Fruit fly (Drosophila melanogaster): ENCODE data around the gene CG9717.

CG9717 gene

DNA sequence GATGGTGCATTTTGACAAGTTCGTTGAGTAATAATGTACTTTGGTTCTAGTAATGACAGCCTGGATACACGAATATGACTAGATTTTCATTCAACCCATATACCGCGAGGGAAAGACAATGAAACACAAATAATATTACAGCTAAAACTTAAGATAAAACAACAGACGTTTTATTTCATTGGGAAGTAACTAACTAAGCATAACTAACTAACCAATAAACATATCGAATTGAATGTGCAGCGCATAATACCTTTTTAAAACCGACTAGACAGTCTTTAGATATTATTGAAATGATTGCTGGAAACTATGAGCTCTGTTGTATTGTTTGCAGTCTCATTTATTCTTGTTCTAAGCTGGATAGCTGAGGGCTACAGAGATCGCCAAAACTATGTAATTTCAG, 18.8 kb upstream of the CG9717 start, which contains the start of gene CG31016:
CG31016 (plus strand) TSS at position 301 of the 400 bp plus-strand sequence.
- TF ChIP-seq foxo (GFP tag; optimal IDR thresholded peaks at IDR 0.05): no peak
- no peak for TF ChIP-seq jim (GFP tag; optimal IDR thresholded peaks at IDR 0.05)
- TF ChIP-seq Hnf4 (GFP tag; optimal IDR thresholded peaks at IDR 0.05): no peak
- TF ChIP-seq Myc (optimal IDR thresholded peaks at IDR 0.05): no peak
- TF ChIP-seq brk (GFP tag; optimal IDR thresholded peaks at IDR 0.05): no peak
- TF ChIP-seq CG9705 (GFP tag; optimal IDR thresholded peaks at IDR 0.05): no peak
- no peak for TF ChIP-seq CrebA (GFP tag; optimal IDR thresholded peaks at IDR 0.05; ENCODE audit: borderline replicate concordance)
- no peak for TF ChIP-seq dsf (GFP tag; optimal IDR thresholded peaks at IDR 0.05; ENCODE audit: borderline replicate concordance)
- TF ChIP-seq sage (GFP tag; optimal IDR thresholded peaks at IDR 0.05): no peak
- no peak for TF ChIP-seq dmrt93B (GFP tag; optimal IDR thresholded peaks at IDR 0.05)
- TF ChIP-seq Jra (GFP tag; optimal IDR thresholded peaks at IDR 0.05): no peak
- TF ChIP-seq GATAd (GFP tag; optimal IDR thresholded peaks at IDR 0.05): no peak
- no peak for TF ChIP-seq pan (optimal IDR thresholded peaks at IDR 0.05)
- TF ChIP-seq fru (GFP tag; optimal IDR thresholded peaks at IDR 0.05): no peak
- no peak for TF ChIP-seq Hr83 (GFP tag; optimal IDR thresholded peaks at IDR 0.05; ENCODE audit: poor library complexity, severe bottlenecking)

DNA sequence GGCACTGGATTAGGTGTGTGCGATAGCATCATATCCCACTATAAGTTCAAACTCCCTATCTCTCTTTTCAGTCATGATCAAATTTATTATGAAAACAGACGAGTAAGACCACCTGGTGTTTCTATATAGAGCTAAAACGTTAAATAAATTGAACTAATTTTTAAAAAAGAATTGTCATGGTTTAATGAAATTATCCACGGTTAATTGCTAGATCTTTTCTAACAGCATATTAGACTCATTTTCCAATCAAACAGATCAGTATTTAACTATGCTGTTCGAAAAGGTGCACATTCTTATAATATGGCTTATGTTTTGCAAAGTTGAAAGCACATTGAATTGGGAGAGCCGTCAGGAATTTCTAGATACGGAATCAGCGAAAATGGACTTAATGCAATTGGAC, 16.8 kb upstream of the CG9717 start, which contains the start of gene PH4alphaNE3:
PH4alphaNE3 (plus strand) TSS at position 301 of the 400 bp plus-strand sequence.
- TF ChIP-seq Abd-B (GFP tag; optimal IDR thresholded peaks at IDR 0.05) (no peak), GATAd (GFP tag; optimal IDR thresholded peaks at IDR 0.05) (no peak), dl (GFP tag; optimal IDR thresholded peaks at IDR 0.05; ENCODE audit: insufficient read depth in 1 of 2, partially characterized antibody in 2 of 2) (no peak), fru (GFP tag; optimal IDR thresholded peaks at IDR 0.05) (no peak), lola (GFP tag; optimal IDR thresholded peaks at IDR 0.05) (no peak), rgr (GFP tag; optimal IDR thresholded peaks at IDR 0.05) (no peak), N (GFP tag; optimal IDR thresholded peaks at IDR 0.05) (no peak), CrebA (GFP tag; optimal IDR thresholded peaks at IDR 0.05; ENCODE audit: borderline replicate concordance) (no peak), OdsH (GFP tag; optimal IDR thresholded peaks at IDR 0.05) (no peak), foxo (GFP tag; optimal IDR thresholded peaks at IDR 0.05) (no peak), Vsx2 (GFP tag; optimal IDR thresholded peaks at IDR 0.05; ENCODE audit: partially characterized antibody) (no peak), dmrt93B (GFP tag; optimal IDR thresholded peaks at IDR 0.05) (no peak), Mio (GFP tag; optimal IDR thresholded peaks at IDR 0.05) (no peak), Rel (GFP tag; optimal IDR thresholded peaks at IDR 0.05) (no peak), Rel (tag; optimal IDR thresholded peaks at IDR 0.05) (no peak), Dfd (GFP tag; optimal IDR thresholded peaks at IDR 0.05) (no peak), Dif (GFP tag; optimal IDR thresholded peaks at IDR 0.05; ENCODE audit: partially characterized antibody) (no peak), Hnf4 (GFP tag; optimal IDR thresholded peaks at IDR 0.05) (no peak), sv (GFP tag; optimal IDR thresholded peaks at IDR 0.05) (no peak), CG9705 (GFP tag; optimal IDR thresholded peaks at IDR 0.05) (no peak), woc (GFP tag; optimal IDR thresholded peaks at IDR 0.05) (no peak)

DNA sequence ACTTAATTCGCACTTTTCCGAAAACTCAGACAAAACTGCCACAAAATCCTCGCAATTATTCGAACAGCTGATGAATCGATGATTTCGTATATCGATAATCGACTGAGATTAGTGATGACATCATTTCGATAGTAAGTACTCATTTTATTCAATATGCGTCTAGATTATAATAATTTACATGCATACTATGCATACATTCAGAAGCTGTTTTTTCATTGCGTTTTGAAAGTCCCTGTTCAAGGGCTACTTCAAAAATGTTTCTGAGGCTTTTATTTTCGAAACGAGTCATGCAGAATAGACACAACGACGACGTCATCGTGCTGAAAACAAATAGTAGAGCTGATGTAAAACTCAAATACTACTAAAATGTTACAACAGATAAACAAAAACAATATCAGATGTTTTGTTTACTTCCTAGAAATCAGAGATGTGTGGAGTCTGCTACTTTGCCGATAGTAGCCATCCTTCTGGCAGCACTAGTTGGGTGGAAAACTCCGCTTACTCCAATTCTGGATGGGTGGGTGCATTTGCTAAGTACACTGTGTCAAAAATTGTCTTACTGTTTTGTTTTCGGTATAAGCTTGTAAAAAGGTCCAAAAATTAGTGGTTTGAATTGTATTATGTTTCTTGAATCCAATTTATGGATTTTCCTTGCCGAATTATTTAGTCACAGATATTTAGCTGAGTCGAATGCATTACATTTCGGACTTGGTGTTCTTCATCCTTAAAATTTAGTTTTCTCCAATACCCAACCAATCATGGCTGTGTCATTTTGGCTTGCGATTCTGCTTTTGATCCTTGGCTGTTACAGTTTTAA, 14.5 kb upstream of the CG9717 start, which contains the start of the genes CG2246 and CG31021:
CG2246 (minus strand) TSS at position 50 of the 817 bp plus-strand sequence.
CG31021 (plus strand) TSS at position 767 of the 817 bp plus-strand sequence.
- TF ChIP-seq br (GFP tag; optimal IDR thresholded peaks at IDR 0.05) (peak; percentile 31), OdsH (GFP tag; optimal IDR thresholded peaks at IDR 0.05) (peak; percentile 1), dmrt93B (GFP tag; optimal IDR thresholded peaks at IDR 0.05) (peak; percentile 2), tai (GFP tag; optimal IDR thresholded peaks at IDR 0.05) (peak; percentile 1), sv (GFP tag; optimal IDR thresholded peaks at IDR 0.05) (peak; percentile 74), fru (GFP tag; optimal IDR thresholded peaks at IDR 0.05) (peak; percentile 74), HLH106 (tag; optimal IDR thresholded peaks at IDR 0.05) (peak; percentile 32), rgr (GFP tag; optimal IDR thresholded peaks at IDR 0.05) (peak; percentile 49), Hr78 (GFP tag; optimal IDR thresholded peaks at IDR 0.05) (no peak), h (GFP tag; optimal IDR thresholded peaks at IDR 0.05) (peak; percentile 54), foxo (GFP tag; optimal IDR thresholded peaks at IDR 0.05) (peak in 1 of 2 experiments; percentile 62), CG9705 (GFP tag; optimal IDR thresholded peaks at IDR 0.05) (peak; percentile 22), psq (GFP tag; optimal IDR thresholded peaks at IDR 0.05) (no peak), woc (GFP tag; optimal IDR thresholded peaks at IDR 0.05) (peak; percentile 43), GATAd (GFP tag; optimal IDR thresholded peaks at IDR 0.05) (peak; percentile 19), Mio (GFP tag; optimal IDR thresholded peaks at IDR 0.05) (no peak), dsf (GFP tag; optimal IDR thresholded peaks at IDR 0.05; ENCODE audit: borderline replicate concordance) (peak; percentile 17), Dfd (GFP tag; optimal IDR thresholded peaks at IDR 0.05) (no peak), Jra (GFP tag; optimal IDR thresholded peaks at IDR 0.05) (peak; percentile 42), CG32264 (GFP tag; optimal IDR thresholded peaks at IDR 0.05) (no peak), brk (GFP tag; optimal IDR thresholded peaks at IDR 0.05) (peak; percentile 10), CrebA (GFP tag; optimal IDR thresholded peaks at IDR 0.05; ENCODE audit: borderline replicate concordance) (no peak), ey (GFP tag; optimal IDR thresholded peaks at IDR 0.05) (peak; percentile 29)

Data from whole organism, wandering third instar larva.